Fruit fly (Drosophila melanogaster) whole organism, prepupa: ENCODE results near the gene Rint1.

Source experiments
- Blimp-1 ChIP-seq: fragments of 200-800 bp; sonication (Bioruptor generic); optimal IDR thresholded peaks from 3 replicates; lab custom pipeline; 2017; ENCODE audit warnings: missing biosample characterization, missing genetic modification characterization, mild to moderate bottlenecking, moderate library complexity, missing genetic modification reagents
- CG10631 ChIP-seq: fragments of 200-800 bp; sonication (Bioruptor generic); optimal IDR thresholded peaks from 2 replicates; lab custom pipeline; 2016; ENCODE audit warnings: missing biosample characterization, missing genetic modification characterization
- CG10669 ChIP-seq: fragments of 200-800 bp; sonication (Bioruptor generic); optimal IDR thresholded peaks from 3 replicates; lab custom pipeline; 2018; ENCODE audit warnings: missing biosample characterization, mild to moderate bottlenecking, missing genetic modification characterization, moderate library complexity
- CG11294 ChIP-seq: fragments of 200-800 bp; sonication (Bioruptor generic); IDR thresholded peaks from 2 replicates; pipeline ENCODE4 v1.3.6; 2022; ENCODE audit warnings: missing biosample characterization, missing genetic modification characterization
- CG11762 ChIP-seq: fragments of 200-800 bp; sonication (Bioruptor generic); optimal IDR thresholded peaks from 3 replicates; lab custom pipeline; 2016; ENCODE audit warnings: missing biosample characterization, missing genetic modification characterization; ENCODE audit not compliant: insufficient read depth
- CG11902 ChIP-seq: fragments of 200-800 bp; sonication (Bioruptor generic); optimal IDR thresholded peaks from 3 replicates; lab custom pipeline; 2016; ENCODE audit warnings: missing biosample characterization, missing genetic modification characterization
- CG15336 ChIP-seq: fragments of 200-800 bp; sonication (Bioruptor generic); IDR thresholded peaks from 2 replicates; pipeline ENCODE4 v1.3.6; 2022; ENCODE audit warnings: missing biosample characterization, missing genetic modification characterization
- CG1621 ChIP-seq: fragments of 200-800 bp; sonication (Bioruptor generic); optimal IDR thresholded peaks from 3 replicates; lab custom pipeline; 2018; ENCODE audit warnings: missing biosample characterization, mild to moderate bottlenecking, missing genetic modification characterization
- CG16779 ChIP-seq: fragments of 200-800 bp; sonication (Bioruptor generic); optimal IDR thresholded peaks from 3 replicates; lab custom pipeline; 2017; ENCODE audit warnings: missing biosample characterization, mild to moderate bottlenecking, missing genetic modification characterization
- CG3032 ChIP-seq: fragments of 200-800 bp; optimal IDR thresholded peaks from 2 replicates; lab custom pipeline; 2019; ENCODE audit warnings: missing biosample characterization, mild to moderate bottlenecking, missing genetic modification characterization, moderate library complexity
- CG31627 ChIP-seq: fragments of 200-800 bp; sonication (Bioruptor generic); optimal IDR thresholded peaks from 3 replicates; lab custom pipeline; 2016; ENCODE audit warnings: missing biosample characterization, missing genetic modification characterization
- CG32006 ChIP-seq: fragments of 200-800 bp; sonication (Bioruptor generic); optimal IDR thresholded peaks from 3 replicates; lab custom pipeline; 2017; ENCODE audit warnings: missing biosample characterization, mild to moderate bottlenecking, missing genetic modification characterization
- CG34406 ChIP-seq: fragments of 200-800 bp; sonication (Bioruptor generic); optimal IDR thresholded peaks from 3 replicates; lab custom pipeline; 2016; ENCODE audit warnings: missing biosample characterization, missing genetic modification characterization
- CG4318 ChIP-seq: fragments of 200-800 bp; sonication (Bioruptor generic); optimal IDR thresholded peaks from 3 replicates; lab custom pipeline; 2017; ENCODE audit warnings: missing biosample characterization, mild to moderate bottlenecking, missing genetic modification characterization
- CG6163 ChIP-seq: fragments of 200-800 bp; sonication (Bioruptor generic); IDR thresholded peaks from 3 replicates; pipeline ENCODE4 v1.3.6; 2022; ENCODE audit warnings: missing biosample characterization, missing genetic modification characterization
- CG6792 ChIP-seq: fragments of 200-800 bp; sonication (Bioruptor generic); optimal IDR thresholded peaks from 3 replicates; lab custom pipeline; 2016; ENCODE audit warnings: missing biosample characterization, missing genetic modification characterization
- CG6808 ChIP-seq: fragments of 200-800 bp; sonication (Bioruptor generic); optimal IDR thresholded peaks from 3 replicates; lab custom pipeline; 2017; ENCODE audit warnings: missing biosample characterization, missing genetic modification characterization, mild to moderate bottlenecking, moderate library complexity, missing genetic modification reagents
- CG6854 ChIP-seq: fragments of 200-800 bp; sonication (Bioruptor generic); optimal IDR thresholded peaks from 2 replicates; lab custom pipeline; 2017; ENCODE audit warnings: missing biosample characterization, mild to moderate bottlenecking, missing genetic modification characterization
- CG7368 ChIP-seq: fragments of 200-800 bp; sonication (Bioruptor generic); optimal IDR thresholded peaks from 3 replicates; lab custom pipeline; 2016; ENCODE audit warnings: missing biosample characterization, missing genetic modification characterization
- CG8119 ChIP-seq: fragments of 200-800 bp; sonication (Bioruptor generic); IDR thresholded peaks from 3 replicates; pipeline ENCODE4 v1.3.6; 2022; ENCODE audit warnings: missing biosample characterization, missing genetic modification characterization
- CG8319 ChIP-seq: fragments of 200-800 bp; sonication (Bioruptor generic); optimal IDR thresholded peaks from 3 replicates; lab custom pipeline; 2016; ENCODE audit warnings: missing biosample characterization, missing genetic modification characterization
- CG8632 ChIP-seq: fragments of 200-800 bp; sonication (Bioruptor generic); optimal IDR thresholded peaks from 3 replicates; lab custom pipeline; 2016; ENCODE audit warnings: missing biosample characterization, missing genetic modification characterization
- CG9139 ChIP-seq: fragments of 200-800 bp; sonication (Bioruptor generic); optimal IDR thresholded peaks from 3 replicates; lab custom pipeline; 2017; ENCODE audit warnings: missing biosample characterization, mild to moderate bottlenecking, missing genetic modification characterization
- Eip78C ChIP-seq: fragments of 200-800 bp; sonication (Bioruptor generic); peaks from one replicate; lab custom pipeline; 2016; ENCODE audit warnings: missing biosample characterization, missing genetic modification characterization
- Eip93F ChIP-seq: fragments of 200-800 bp; sonication (Bioruptor generic); optimal IDR thresholded peaks from 2 replicates; lab custom pipeline; 2016; ENCODE audit warnings: missing biosample characterization, mild to moderate bottlenecking, missing genetic modification characterization
- Ets21C ChIP-seq: fragments of 200-800 bp; sonication (Bioruptor generic); optimal IDR thresholded peaks from 3 replicates; lab custom pipeline; 2016; ENCODE audit warnings: missing biosample characterization, missing genetic modification characterization
- Gug ChIP-seq: fragments of 200-800 bp; sonication (Bioruptor generic); IDR thresholded peaks from 2 replicates; pipeline ENCODE4 v1.3.6; 2022; ENCODE audit warnings: missing biosample characterization, missing genetic modification characterization
- Hr38 ChIP-seq: sonication (Bioruptor generic); optimal IDR thresholded peaks from 2 replicates; lab custom pipeline; 2016; ENCODE audit warnings: missing biosample characterization, missing genetic modification characterization
- Hr39 ChIP-seq: fragments of 200-800 bp; sonication (Bioruptor generic); optimal IDR thresholded peaks from 2 replicates; lab custom pipeline; 2016; ENCODE audit warnings: missing biosample characterization, missing genetic modification characterization
- Hr4 ChIP-seq: fragments of 200-800 bp; sonication (Bioruptor generic); optimal IDR thresholded peaks from 3 replicates; lab custom pipeline; 2016; ENCODE audit warnings: missing biosample characterization, missing genetic modification characterization
- Lpt ChIP-seq: fragments of 200-800 bp; sonication (Bioruptor generic); optimal IDR thresholded peaks from 3 replicates; lab custom pipeline; 2016; ENCODE audit warnings: missing biosample characterization, missing genetic modification characterization
- Met ChIP-seq: fragments of 200-800 bp; sonication (Bioruptor generic); optimal IDR thresholded peaks from 3 replicates; lab custom pipeline; 2016; ENCODE audit warnings: missing biosample characterization, missing genetic modification characterization
- OdsH ChIP-seq: fragments of 200-800 bp; sonication (Bioruptor generic); optimal IDR thresholded peaks from 3 replicates; lab custom pipeline; 2016; ENCODE audit warnings: missing biosample characterization, missing genetic modification characterization
- Smox ChIP-seq: fragments of 200-800 bp; sonication (Bioruptor generic); optimal IDR thresholded peaks from 3 replicates; lab custom pipeline; 2016; ENCODE audit warnings: missing biosample characterization, missing genetic modification characterization
- Sox102F ChIP-seq: fragments of 200-800 bp; sonication (Bioruptor generic); optimal IDR thresholded peaks from 2 replicates; lab custom pipeline; 2016; ENCODE audit warnings: missing biosample characterization, mild to moderate bottlenecking, missing genetic modification characterization
- Sox14 ChIP-seq: fragments of 200-800 bp; sonication (Bioruptor generic); optimal IDR thresholded peaks from 3 replicates; lab custom pipeline; 2016; ENCODE audit warnings: missing biosample characterization, missing genetic modification characterization
- Sox15 ChIP-seq: fragments of 200-800 bp; sonication (Bioruptor generic); optimal IDR thresholded peaks from 3 replicates; lab custom pipeline; 2016; ENCODE audit warnings: missing biosample characterization, missing genetic modification characterization
- achi ChIP-seq: fragments of 200-800 bp; sonication (Bioruptor generic); optimal IDR thresholded peaks from 3 replicates; lab custom pipeline; 2016; ENCODE audit warnings: missing biosample characterization, missing genetic modification characterization
- acj6 ChIP-seq: fragments of 200-800 bp; sonication (Bioruptor generic); optimal IDR thresholded peaks from 3 replicates; lab custom pipeline; 2016; ENCODE audit warnings: missing biosample characterization, missing genetic modification characterization
- cyc ChIP-seq: fragments of 200-800 bp; sonication (Bioruptor generic); optimal IDR thresholded peaks from 3 replicates; lab custom pipeline; 2016; ENCODE audit warnings: missing biosample characterization, missing genetic modification characterization
- dac ChIP-seq: fragments of 200-800 bp; sonication (Bioruptor generic); optimal IDR thresholded peaks from 2 replicates; lab custom pipeline; 2017; ENCODE audit warnings: missing biosample characterization, mild to moderate bottlenecking, missing genetic modification characterization
- dsx ChIP-seq: fragments of 200-800 bp; optimal IDR thresholded peaks from 3 replicates; lab custom pipeline; 2019; ENCODE audit warnings: missing biosample characterization, mild to moderate bottlenecking, missing genetic modification characterization, moderate library complexity; ENCODE audit not compliant: poor library complexity, severe bottlenecking
- esn ChIP-seq: fragments of 200-800 bp; sonication (Bioruptor generic); optimal IDR thresholded peaks from 2 replicates; lab custom pipeline; 2016; ENCODE audit warnings: missing biosample characterization, mild to moderate bottlenecking, missing genetic modification characterization, moderate library complexity
- fd59A ChIP-seq: fragments of 200-800 bp; sonication (Bioruptor generic); optimal IDR thresholded peaks from 2 replicates; lab custom pipeline; 2017; ENCODE audit warnings: missing biosample characterization, mild to moderate bottlenecking, missing genetic modification characterization, missing genetic modification reagents
- fd85E ChIP-seq: fragments of 200-800 bp; sonication (Bioruptor generic); optimal IDR thresholded peaks from 3 replicates; lab custom pipeline; 2016; ENCODE audit warnings: missing biosample characterization, missing genetic modification characterization
- fkh ChIP-seq: fragments of 200-800 bp; sonication (Bioruptor generic); optimal IDR thresholded peaks from 3 replicates; lab custom pipeline; 2017; ENCODE audit warnings: missing biosample characterization, mild to moderate bottlenecking, missing genetic modification characterization, moderate library complexity
- net ChIP-seq: fragments of 200-800 bp; sonication (Bioruptor generic); optimal IDR thresholded peaks from 3 replicates; lab custom pipeline; 2016; ENCODE audit warnings: missing biosample characterization, missing genetic modification characterization
- pdm3 ChIP-seq: fragments of 200-800 bp; sonication (Bioruptor generic); optimal IDR thresholded peaks from 3 replicates; lab custom pipeline; 2016; ENCODE audit warnings: missing biosample characterization, missing genetic modification characterization
- salr ChIP-seq, 2 experiments: fragments of 200-800 bp; sonication (Bioruptor generic); optimal IDR thresholded peaks; 3 replicates each; lab custom pipeline; 2016 to 2018; ENCODE audit warnings: missing biosample characterization in 2 of 2, missing genetic modification characterization in 2 of 2, mild to moderate bottlenecking in 1 of 2
- spab ChIP-seq: fragments of 200-800 bp; sonication (Bioruptor generic); optimal IDR thresholded peaks from 2 replicates; lab custom pipeline; 2017; ENCODE audit warnings: missing biosample characterization, mild to moderate bottlenecking, missing genetic modification characterization, missing genetic modification reagents
- ss ChIP-seq, 2 experiments: fragments of 200-800 bp; sonication (Bioruptor generic); optimal IDR thresholded peaks; 2 replicates in 1 of 2; 3 replicates in 1 of 2; lab custom pipeline; 2017 to 2018; ENCODE audit warnings: mild to moderate bottlenecking in 2 of 2, missing biosample characterization in 2 of 2, missing genetic modification characterization in 2 of 2, moderate library complexity in 1 of 2
- svp ChIP-seq: fragments of 200-800 bp; sonication (Bioruptor generic); peaks from one replicate; lab custom pipeline; 2016; ENCODE audit warnings: missing biosample characterization, missing genetic modification characterization
- topi ChIP-seq: fragments of 200-800 bp; sonication (Bioruptor generic); optimal IDR thresholded peaks from 3 replicates; lab custom pipeline; 2016; ENCODE audit warnings: missing biosample characterization, missing genetic modification characterization

Gene Rint1

dm6 chr3L:7323348-7323747 is at the start of gene Rint1, which contains the start of gene RhoGEF4:
Gene Rint1, plus strand, starts transcription at chr3L:7323619.
Gene RhoGEF4, minus strand, starts transcription at chr3L:7323411.
- TF ChIP-seq CG4318 (GFP tag; lab: Kevin White, UChicago) (no peak), Hr4 (GFP tag; lab: Kevin White, UChicago) (no peak), CG7368 (GFP tag; lab: Kevin White, UChicago) (no peak), CG10631 (GFP tag; lab: Kevin White, UChicago) (no peak), acj6 (GFP tag; lab: Kevin White, UChicago) (peak; percentile 57), Blimp-1 (GFP tag; lab: Kevin White, UChicago) (no peak), CG6792 (GFP tag; lab: Kevin White, UChicago) (peak; percentile 10), Ets21C (GFP tag; lab: Kevin White, UChicago) (no peak), CG34406 (GFP tag; lab: Kevin White, UChicago) (peak; percentile 32), spab (GFP tag; lab: Kevin White, UChicago) (no peak), svp (GFP tag; lab: Kevin White, UChicago) (no peak), topi (GFP tag; lab: Kevin White, UChicago) (no peak), CG3032 (peak; percentile 58), CG11902 (GFP tag; lab: Kevin White, UChicago) (peak; percentile 44), CG6808 (no peak), salr (GFP tag; optimal IDR thresholded peaks at IDR 0.05; lab: Kevin White, UChicago) (no peak), CG10669 (GFP tag; lab: Kevin White, UChicago) (peak; percentile 6), Met (GFP tag; lab: Kevin White, UChicago) (no peak), CG16779 (tag; lab: Kevin White, UChicago) (no peak), fkh (GFP tag; lab: Kevin White, UChicago) (no peak), Sox102F (GFP tag; lab: Kevin White, UChicago) (no peak), pdm3 (GFP tag; lab: Kevin White, UChicago) (no peak), Eip78C (GFP tag; lab: Kevin White, UChicago) (peak; percentile 76), CG31627 (GFP tag; lab: Kevin White, UChicago) (peak; percentile 63), ss (GFP tag; optimal IDR thresholded peaks at IDR 0.05; lab: Kevin White, UChicago) (no peak), CG15336 (GFP tag; lab: Robert Waterston, UW) (no peak), Smox (no peak), cyc (GFP tag; lab: Kevin White, UChicago) (peak; percentile 64), net (GFP tag; lab: Kevin White, UChicago) (peak; percentile 16), CG11762 (GFP tag; lab: Kevin White, UChicago) (no peak), esn (GFP tag; lab: Kevin White, UChicago) (peak; percentile 54), CG1621 (peak; percentile 1), fd59A (no peak), CG8119 (GFP tag; lab: Robert Waterston, UW) (no peak), CG6854 (GFP tag; lab: Kevin White, UChicago) (no peak), Sox15 (GFP tag; lab: Kevin White, UChicago) (peak; percentile 45), Hr39 (GFP tag; lab: Kevin White, UChicago) (peak; percentile 57), CG9139 (no peak), CG6163 (peak; percentile 55; the same call in 1 of the 3 replicates), dsx (GFP tag; lab: Kevin White, UChicago) (peak; percentile 6), Sox14 (GFP tag; lab: Kevin White, UChicago) (peak; percentile 61), CG11294 (GFP tag; lab: Robert Waterston, UW) (no peak), fd85E (GFP tag; lab: Kevin White, UChicago) (no peak), achi (peak; percentile 39), CG32006 (GFP tag; lab: Kevin White, UChicago) (no peak), Lpt (GFP tag; lab: Kevin White, UChicago) (no peak), OdsH (GFP tag; lab: Kevin White, UChicago) (no peak), CG8319 (no peak), Hr38 (GFP tag; lab: Kevin White, UChicago) (no peak), CG8632 (GFP tag; lab: Kevin White, UChicago) (no peak), Gug (GFP tag; lab: Robert Waterston, UW) (peak; percentile 60), dac (no peak), Eip93F (GFP tag; lab: Kevin White, UChicago) (no peak)
